Worm (Caenorhabditis elegans) whole organism, young adult: ENCODE data around the gene K03B4.6.

Experiments used
- B0019.2 ChIP-seq: fragments of 200-800 bp; sonication (Bioruptor generic); conservative IDR thresholded peaks from 2 replicates; pipeline ENCODE4 v1.3.6; 2022; ENCODE audit warnings: missing genetic modification reagents, missing genetic modification characterization, missing compliant biosample characterization
- C06A6.2 ChIP-seq: fragments of 200-800 bp; sonication (Bioruptor generic); conservative IDR thresholded peaks from 2 replicates; pipeline ENCODE4 v1.3.6; 2022; ENCODE audit warnings: missing genetic modification characterization, missing compliant biosample characterization
- F23B12.7 ChIP-seq: sonication (generic microtip); optimal IDR thresholded peaks from 2 replicates; lab custom pipeline; 2017; ENCODE audit warnings: missing genetic modification characterization, mild to moderate bottlenecking, missing compliant biosample characterization, antibody characterized with exemption, moderate library complexity; ENCODE audit not compliant: insufficient read depth
- F33H1.4 ChIP-seq: fragments of 200-800 bp; sonication (Bioruptor generic); IDR thresholded peaks from 2 replicates; pipeline ENCODE4 v1.3.6; 2022; ENCODE audit warnings: missing genetic modification reagents, missing genetic modification characterization, missing compliant biosample characterization
- F55B11.4 ChIP-seq: sonication (generic microtip); optimal IDR thresholded peaks from 2 replicates; lab custom pipeline; 2016; ENCODE audit warnings: missing compliant biosample characterization, missing genetic modification characterization, borderline replicate concordance; ENCODE audit not compliant: insufficient read depth
- T07F8.4 ChIP-seq: sonication (generic microtip); optimal IDR thresholded peaks from 2 replicates; lab custom pipeline; 2016; ENCODE audit warnings: mild to moderate bottlenecking, missing genetic modification characterization, moderate library complexity, missing compliant biosample characterization
- Y56A3A.18 ChIP-seq: fragments of 200-800 bp; sonication (Bioruptor generic); IDR thresholded peaks from 2 replicates; pipeline ENCODE4 v1.3.6; 2022; ENCODE audit warnings: missing genetic modification reagents, missing genetic modification characterization, missing compliant biosample characterization
- Y95B8A.8 ChIP-seq: fragments of 200-800 bp; sonication (Bioruptor generic); IDR thresholded peaks from 2 replicates; pipeline ENCODE4 v1.3.6; 2022; ENCODE audit warnings: missing genetic modification reagents, missing genetic modification characterization, missing compliant biosample characterization
- ZK185.1 ChIP-seq: sonication (generic microtip); optimal IDR thresholded peaks from 2 replicates; lab custom pipeline; 2016; ENCODE audit warnings: mild to moderate bottlenecking, missing genetic modification characterization, missing compliant biosample characterization; ENCODE audit not compliant: poor library complexity, severe bottlenecking
- aptf-3 ChIP-seq: fragments of 200-800 bp; sonication (Bioruptor generic); IDR thresholded peaks from 2 replicates; pipeline ENCODE4 v1.3.6; 2022; ENCODE audit warnings: missing genetic modification characterization, missing compliant biosample characterization
- attf-6 ChIP-seq: fragments of 200-800 bp; sonication (Bioruptor generic); IDR thresholded peaks from 2 replicates; pipeline ENCODE4 v1.3.6; 2022; ENCODE audit warnings: missing genetic modification reagents, missing genetic modification characterization, missing compliant biosample characterization
- ceh-100 ChIP-seq: fragments of 200-800 bp; sonication (Bioruptor generic); IDR thresholded peaks from 2 replicates; pipeline ENCODE4 v1.3.6; 2022; ENCODE audit warnings: missing genetic modification reagents, missing genetic modification characterization, missing compliant biosample characterization
- die-1 ChIP-seq: sonication (generic microtip); optimal IDR thresholded peaks from 2 replicates; lab custom pipeline; 2016; ENCODE audit warnings: missing genotype, mild to moderate bottlenecking, missing genetic modification characterization, missing compliant biosample characterization
- egl-18 ChIP-seq: fragments of 200-800 bp; sonication (Bioruptor generic); IDR thresholded peaks from 2 replicates; pipeline ENCODE4 v1.3.6; 2022; ENCODE audit warnings: missing genetic modification reagents, missing genetic modification characterization, missing compliant biosample characterization
- egl-44 ChIP-seq: fragments of 200-800 bp; sonication (Bioruptor generic); IDR thresholded peaks from 2 replicates; pipeline ENCODE4 v1.3.6; 2022; ENCODE audit warnings: missing genetic modification reagents, missing genetic modification characterization, missing compliant biosample characterization
- egrh-3 ChIP-seq: fragments of 200-800 bp; sonication (Bioruptor generic); IDR thresholded peaks from 2 replicates; pipeline ENCODE4 v1.3.6; 2022; ENCODE audit warnings: missing genetic modification reagents, missing genetic modification characterization, missing compliant biosample characterization
- ets-4 ChIP-seq: fragments of 200-800 bp; sonication (Bioruptor generic); optimal IDR thresholded peaks from 2 replicates; lab custom pipeline; 2018; ENCODE audit warnings: mild to moderate bottlenecking, missing genetic modification characterization, missing compliant biosample characterization
- hlh-12 ChIP-seq: sonication (generic microtip); optimal IDR thresholded peaks from 2 replicates; lab custom pipeline; 2016; ENCODE audit warnings: missing genetic modification characterization, missing compliant biosample characterization
- hlh-26 ChIP-seq: fragments of 200-800 bp; sonication (Bioruptor generic); conservative IDR thresholded peaks from 2 replicates; pipeline ENCODE4 v1.3.6; 2022; ENCODE audit warnings: missing genetic modification reagents, missing genetic modification characterization, missing compliant biosample characterization
- hmg-1.2 ChIP-seq: fragments of 200-800 bp; sonication (Bioruptor generic); IDR thresholded peaks from 2 replicates; pipeline ENCODE4 v1.3.6; 2022; ENCODE audit warnings: missing genetic modification reagents, missing genetic modification characterization, missing compliant biosample characterization
- hsf-1 ChIP-seq: fragments of 200-800 bp; sonication (Bioruptor generic); IDR thresholded peaks from 2 replicates; pipeline ENCODE4 v1.3.6; 2022; ENCODE audit warnings: missing genetic modification reagents, missing genetic modification characterization, missing compliant biosample characterization
- lin-35 ChIP-seq, 3 experiments: fragments of 150-350 bp in 2 of 3; sonication (generic microtip) in 1 of 3; optimal IDR thresholded peaks; 2 replicates each; lab custom pipeline; 2014 to 2018; ENCODE audit warnings: missing biosample characterization in 3 of 3, missing genetic modification characterization in 3 of 3, missing genetic modification reagents in 3 of 3
- lir-1 ChIP-seq: fragments of 200-800 bp; sonication (Bioruptor generic); conservative IDR thresholded peaks from 2 replicates; pipeline ENCODE4 v1.3.6; 2022; ENCODE audit warnings: missing genetic modification reagents, missing genetic modification characterization, missing compliant biosample characterization
- madf-3 ChIP-seq: fragments of 200-800 bp; sonication (Bioruptor generic); IDR thresholded peaks from 2 replicates; pipeline ENCODE4 v1.3.6; 2022; ENCODE audit warnings: missing genetic modification reagents, missing genetic modification characterization, missing compliant biosample characterization
- madf-6 ChIP-seq: fragments of 200-800 bp; sonication (Bioruptor generic); IDR thresholded peaks from 2 replicates; pipeline ENCODE4 v1.3.6; 2022; ENCODE audit warnings: missing genetic modification reagents, missing genetic modification characterization, missing compliant biosample characterization
- madf-8 ChIP-seq: fragments of 200-800 bp; sonication (Bioruptor generic); conservative IDR thresholded peaks from 2 replicates; pipeline ENCODE4 v1.3.6; 2022; ENCODE audit warnings: missing genetic modification reagents, missing genetic modification characterization, missing compliant biosample characterization
- nfya-1 ChIP-seq: sonication (generic microtip); optimal IDR thresholded peaks from 2 replicates; lab custom pipeline; 2017; ENCODE audit warnings: antibody characterized with exemption, missing compliant biosample characterization, missing genetic modification characterization, borderline replicate concordance; ENCODE audit not compliant: insufficient read depth
- nhr-27 ChIP-seq: fragments of 200-800 bp; sonication (Bioruptor generic); optimal IDR thresholded peaks from 2 replicates; lab custom pipeline; 2018; ENCODE audit warnings: mild to moderate bottlenecking, missing genetic modification characterization, moderate library complexity, missing compliant biosample characterization
- rcor-1 ChIP-seq: fragments of 200-800 bp; sonication (Bioruptor generic); IDR thresholded peaks from 2 replicates; pipeline ENCODE4 v1.3.6; 2022; ENCODE audit warnings: missing genetic modification reagents, missing genetic modification characterization, missing compliant biosample characterization
- rpc-1 ChIP-seq, 2 experiments: fragments of 150-350 bp in 1 of 2; sonication (generic microtip) in 1 of 2; optimal IDR thresholded peaks; 2 replicates each; lab custom pipeline; 2014 to 2018; ENCODE audit warnings: missing biosample characterization in 1 of 2, missing genetic modification characterization in 1 of 2, missing genetic modification reagents in 1 of 2, missing genotype in 1 of 2
- sea-2 ChIP-seq: fragments of 200-800 bp; sonication (Bioruptor generic); IDR thresholded peaks from 2 replicates; pipeline ENCODE4 v1.3.6; 2022; ENCODE audit warnings: missing genetic modification characterization, missing compliant biosample characterization
- snpc-3.4 ChIP-seq: sonication (generic microtip); optimal IDR thresholded peaks from 2 replicates; lab custom pipeline; 2017; ENCODE audit warnings: missing genetic modification characterization, mild to moderate bottlenecking, missing compliant biosample characterization, antibody characterized with exemption, moderate library complexity, missing genotype, missing genetic modification reagents
- somi-1 ChIP-seq: fragments of 200-800 bp; sonication (Bioruptor generic); optimal IDR thresholded peaks from 2 replicates; lab custom pipeline; 2018; ENCODE audit warnings: mild to moderate bottlenecking, missing genetic modification characterization, missing compliant biosample characterization
- tbp1 ChIP-seq: fragments of 200-800 bp; sonication (Bioruptor generic); optimal IDR thresholded peaks from 2 replicates; lab custom pipeline; 2018; ENCODE audit warnings: mild to moderate bottlenecking, missing genetic modification characterization, missing compliant biosample characterization
- tlf-1 ChIP-seq: fragments of 200-800 bp; sonication (Bioruptor generic); optimal IDR thresholded peaks from 2 replicates; lab custom pipeline; 2018; ENCODE audit warnings: mild to moderate bottlenecking, missing genetic modification characterization, missing compliant biosample characterization
- unc-62 ChIP-seq: fragments of 150-350 bp; optimal IDR thresholded peaks from 2 replicates; lab custom pipeline; 2014; ENCODE audit warnings: missing biosample characterization, missing genetic modification reagents, missing genetic modification characterization
- zfh-2 ChIP-seq: fragments of 200-800 bp; sonication (Bioruptor generic); conservative IDR thresholded peaks from 2 replicates; pipeline ENCODE4 v1.3.6; 2022; ENCODE audit warnings: missing genetic modification reagents, missing genetic modification characterization, missing compliant biosample characterization
- ztf-26 ChIP-seq: sonication (generic microtip); optimal IDR thresholded peaks from 2 replicates; lab custom pipeline; 2017; ENCODE audit warnings: missing genetic modification characterization, missing compliant biosample characterization

The K03B4.6 gene

DNA sequence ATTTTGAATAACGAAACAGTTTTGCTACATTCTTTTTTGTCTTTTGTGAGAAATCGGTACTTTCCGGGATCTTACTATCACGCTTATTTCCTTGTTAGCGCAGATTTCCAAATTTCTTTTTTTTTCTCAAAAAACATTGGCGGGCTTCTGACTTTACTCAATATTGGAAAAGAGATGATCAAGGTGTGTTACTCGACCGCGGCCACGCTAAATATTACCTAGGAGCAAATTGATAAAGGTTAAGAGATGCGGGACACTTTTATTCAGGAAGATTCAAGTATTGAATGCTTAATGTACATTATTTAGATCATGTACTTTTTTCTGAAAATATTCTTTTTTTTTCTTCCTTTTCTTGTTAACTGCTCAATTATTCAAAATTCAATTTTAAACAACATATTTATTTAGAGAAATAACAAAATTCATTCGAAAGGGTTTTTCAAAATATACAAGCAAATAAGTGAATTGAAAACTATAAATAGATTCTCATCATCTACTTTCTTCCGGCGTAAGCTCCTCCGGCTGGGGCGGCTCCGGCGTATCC is 28.6 kb downstream of the K03B4.6 start:
- TF ChIP-seq ZK185.1 (tag; lab: Kevin White, UChicago) (no peak), ztf-26 (tag; lab: Kevin White, UChicago) (no peak), F23B12.7 (tag; lab: Kevin White, UChicago) (no peak), F33H1.4 (GFP tag; lab: Robert Waterston, UW) (no peak), lin-35 (GFP tag; optimal IDR thresholded peaks at IDR 0.05; lab: Kevin White, UChicago) (no peak), hmg-1.2 (GFP tag; lab: Robert Waterston, UW) (no peak), ets-4 (no peak), tlf-1 (GFP tag; lab: Kevin White, UChicago) (no peak), F55B11.4 (tag; lab: Kevin White, UChicago) (no peak), somi-1 (GFP tag; lab: Kevin White, UChicago) (no peak), madf-8 (GFP tag; lab: Robert Waterston, UW) (no peak), rpc-1 (optimal IDR thresholded peaks at IDR 0.05; lab: Kevin White, UChicago) (no peak), rpc-1 (tag; optimal IDR thresholded peaks at IDR 0.05; lab: Kevin White, UChicago) (no peak), egl-44 (GFP tag; lab: Robert Waterston, UW) (no peak), hsf-1 (GFP tag; lab: Robert Waterston, UW) (no peak), madf-6 (GFP tag; lab: Robert Waterston, UW) (no peak), egrh-3 (no peak), Y95B8A.8 (GFP tag; lab: Robert Waterston, UW) (no peak), zfh-2 (GFP tag; lab: Robert Waterston, UW) (no peak), ceh-100 (GFP tag; lab: Robert Waterston, UW) (no peak), Y56A3A.18 (GFP tag; lab: Robert Waterston, UW) (no peak)

DNA sequence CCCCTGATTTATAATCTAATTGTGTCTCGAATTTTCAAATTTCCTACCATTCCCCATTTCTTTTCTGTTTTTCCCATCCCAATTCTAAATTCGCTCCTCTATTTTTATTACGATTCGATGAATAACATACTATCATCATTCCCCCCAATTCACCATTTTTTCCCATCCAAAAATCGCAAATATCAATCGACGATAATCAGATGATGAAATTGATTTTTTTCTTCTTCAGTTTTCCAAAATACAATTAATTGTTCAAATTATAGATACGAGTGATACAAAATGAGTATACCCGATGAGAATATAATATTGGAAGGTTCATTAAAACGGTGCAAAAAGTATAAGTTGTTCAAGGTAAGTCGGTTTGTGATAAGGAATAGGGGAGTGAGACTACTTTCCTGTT is 33.3 kb downstream of the K03B4.6 start, which contains the start of gene soc-1:
TSS of gene soc-1 (plus strand) at position 262 of the 400 bp plus-strand sequence.
- TF ChIP-seq nfya-1 (no peak), T07F8.4 (no peak), egl-18 (no peak), hlh-12 (no peak), tbp1 (no peak), madf-3 (GFP tag; lab: Robert Waterston, UW) (no peak), rcor-1 (GFP tag; lab: Robert Waterston, UW) (no peak), nhr-27 (tag; lab: Kevin White, UChicago) (no peak), hlh-26 (GFP tag; lab: Robert Waterston, UW) (no peak), attf-6 (no peak), aptf-3 (GFP tag; lab: Robert Waterston, UW) (no peak), unc-62 (GFP tag; lab: Kevin White, UChicago) (no peak), snpc-3.4 (tag; lab: Kevin White, UChicago) (no peak), Y56A3A.18 (GFP tag; lab: Robert Waterston, UW) (no peak), lir-1 (GFP tag; lab: Robert Waterston, UW) (no peak), C06A6.2 (GFP tag; lab: Robert Waterston, UW) (no peak), die-1 (tag; lab: Kevin White, UChicago) (no peak), sea-2 (GFP tag; lab: Robert Waterston, UW) (no peak), B0019.2 (GFP tag; lab: Robert Waterston, UW) (no peak)
